Worm (Caenorhabditis elegans): ENCODE data around the gene Y17D7C.1.

DNA sequence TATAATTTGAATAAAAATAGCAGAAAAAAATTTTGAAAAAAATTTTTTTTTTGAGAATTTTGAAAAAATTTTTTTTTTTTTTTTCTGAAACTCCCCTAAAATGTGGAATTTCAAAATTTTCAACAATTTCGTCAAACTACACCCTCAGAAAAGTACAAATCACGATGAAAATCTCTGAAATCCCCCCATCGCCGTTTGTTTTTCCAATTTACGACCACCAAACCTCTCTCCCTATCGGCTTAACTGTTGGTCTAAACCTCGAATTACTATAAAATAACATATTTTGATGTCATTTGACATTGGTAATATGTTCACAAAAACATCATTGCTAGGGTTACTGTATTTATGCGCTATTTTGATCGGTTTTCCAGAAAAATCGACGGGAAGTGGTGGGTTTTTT, 36.4 kb upstream of the Y17D7C.1 start, which contains the start of gene Y69H2.10:
- TF ChIP-seq ZK546.5 (tag; optimal IDR thresholded peaks at IDR 0.05) (no peak), nhr-28 (tag; optimal IDR thresholded peaks at IDR 0.05) (no peak), nhr-10 (tag; optimal IDR thresholded peaks at IDR 0.05) (no peak), zfp-2 (tag; optimal IDR thresholded peaks at IDR 0.05) (no peak), ztf-11 (tag; optimal IDR thresholded peaks at IDR 0.05) (no peak)
